Fruit fly (Drosophila melanogaster): ENCODE measurements around the gene CG15784.

CG15784 gene

DNA sequence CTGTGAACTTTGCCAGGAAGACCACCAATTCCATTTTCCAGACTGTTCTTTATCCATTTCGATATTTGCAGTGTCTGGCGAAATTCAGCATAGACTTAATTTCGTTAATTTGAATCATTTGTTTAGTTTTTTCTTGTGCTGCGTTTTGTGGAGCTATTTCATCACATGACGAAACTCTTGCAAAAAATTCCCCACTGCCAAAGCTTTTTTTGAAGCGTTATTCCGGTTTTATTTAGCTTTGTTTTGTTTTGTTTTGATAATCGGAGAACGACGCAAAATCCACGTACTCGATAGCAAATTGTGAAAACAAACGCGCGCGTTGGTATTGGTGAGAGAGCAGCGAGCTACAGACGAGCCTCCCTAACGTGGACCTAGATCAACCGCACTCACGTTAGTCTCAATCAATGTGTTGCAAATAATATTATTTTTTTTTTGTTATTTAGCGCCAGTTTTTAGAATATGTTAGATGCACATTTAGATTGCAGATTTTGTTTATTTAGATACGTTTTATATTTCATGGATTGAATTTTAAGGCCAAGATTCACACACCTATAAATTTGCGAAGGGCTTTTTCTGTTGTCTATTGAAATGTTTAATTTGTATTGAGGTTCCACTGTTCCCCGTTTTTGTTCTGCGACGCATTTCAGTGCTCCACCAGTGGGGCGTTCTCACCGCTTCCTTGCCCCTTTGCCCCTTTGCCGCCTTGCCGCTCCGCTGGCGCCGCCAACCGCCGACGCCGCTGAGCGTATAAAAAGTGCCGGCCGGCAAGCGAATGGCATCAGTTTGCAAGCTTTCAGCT lies 606 bp downstream of the CG15784 start (continued):
- TF ChIP-seq CG42726 (GFP tag; IDR thresholded peaks at IDR 0.05; ENCODE audit: partially characterized antibody), result no peak
- no peak for TF ChIP-seq sr (GFP tag; IDR thresholded peaks at IDR 0.05)
- TF ChIP-seq CG16863 (GFP tag; optimal IDR thresholded peaks at IDR 0.05), result peak; percentile 70
- peak; percentile 80 for TF ChIP-seq org-1 (GFP tag; optimal IDR thresholded peaks at IDR 0.05)
- TF ChIP-seq z (GFP tag; IDR thresholded peaks at IDR 0.05), result no peak
- TF ChIP-seq nerfin-1 (tag; optimal IDR thresholded peaks at IDR 0.05), result peak; percentile 44
- peak; percentile 90 for TF ChIP-seq CG3847 (GFP tag; IDR thresholded peaks at IDR 0.05)
- TF ChIP-seq salm (tag; optimal IDR thresholded peaks at IDR 0.05), result peak; percentile 32
- TF ChIP-seq Optix (GFP tag; IDR thresholded peaks at IDR 0.05), result peak; percentile 46; the same call in 1 of the 3 replicates
- peak; percentile 79 for TF ChIP-seq esg (GFP tag; conservative IDR thresholded peaks at IDR 0.05)
- peak; percentile 61 for TF ChIP-seq CG7928 (GFP tag; optimal IDR thresholded peaks at IDR 0.05)
- TF ChIP-seq ro (GFP tag; IDR thresholded peaks at IDR 0.05), result no peak

DNA sequence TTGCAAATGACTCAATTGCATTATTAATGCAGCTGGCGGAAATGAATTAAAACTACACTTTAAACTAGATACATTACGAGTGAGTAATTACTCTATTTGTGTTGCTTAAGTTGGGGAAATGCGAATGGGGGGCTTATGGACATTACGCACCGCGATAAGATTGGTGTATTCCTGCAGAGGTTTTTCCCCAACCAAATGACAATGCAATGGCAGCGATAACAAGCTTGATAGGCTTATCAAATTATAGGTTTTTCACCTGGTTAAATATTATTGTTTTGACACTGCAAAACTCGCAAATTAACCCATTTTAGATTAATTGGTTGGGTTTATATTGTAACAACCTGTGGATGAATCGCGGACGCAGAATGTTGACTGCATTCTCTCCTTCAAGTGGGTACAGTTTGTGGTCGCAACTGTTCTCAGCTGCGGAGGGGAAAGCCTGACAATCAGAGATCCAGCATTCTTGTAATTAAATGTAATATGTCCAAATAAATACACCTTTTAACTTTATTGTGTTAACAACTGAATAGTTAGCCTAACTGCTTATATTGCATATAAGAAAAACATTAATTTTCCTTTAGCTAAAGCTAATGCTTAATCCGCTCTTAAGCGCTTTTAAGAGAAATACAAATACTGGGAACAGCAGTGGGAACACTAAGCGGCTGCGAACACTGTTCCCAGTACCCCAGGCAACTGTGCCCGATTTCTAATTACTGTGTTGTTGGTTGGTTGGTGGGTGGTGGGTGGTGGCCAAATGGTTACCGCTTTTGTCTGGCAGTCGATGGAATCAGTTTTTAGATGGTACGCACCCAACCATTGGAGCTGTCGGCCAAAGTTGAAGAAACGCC lies 3.5 kb downstream of the CG15784 start:
- peak; percentile 18 to 38 for TF ChIP-seq Trl (optimal IDR thresholded peaks at IDR 0.05)
- TF ChIP-seq Trl (GFP tag; optimal IDR thresholded peaks at IDR 0.05), result no peak
- no peak for TF ChIP-seq dati (GFP tag; IDR thresholded peaks at IDR 0.05)
- TF ChIP-seq CG3163 (GFP tag; optimal IDR thresholded peaks at IDR 0.05), result peak; percentile 14
- no peak for TF ChIP-seq Atf6 (GFP tag; IDR thresholded peaks at IDR 0.05)
- no peak for TF ChIP-seq CG8924 (tag; optimal IDR thresholded peaks at IDR 0.05)
- TF ChIP-seq chinmo (GFP tag; IDR thresholded peaks at IDR 0.05; ENCODE audit: partially characterized antibody), result 0 out of 4 replicates have a peak, but pooled peaks have one; percentile 45
- TF ChIP-seq HLHmδ (GFP tag; optimal IDR thresholded peaks at IDR 0.05), result no peak
- no peak for TF ChIP-seq Jarid2 (GFP tag; optimal IDR thresholded peaks at IDR 0.05)
- no peak for TF ChIP-seq mirr (GFP tag; optimal IDR thresholded peaks at IDR 0.05)
- no peak for TF ChIP-seq gsb (GFP tag; IDR thresholded peaks at IDR 0.05)
- no peak for TF ChIP-seq tgo (GFP tag; IDR thresholded peaks at IDR 0.05)
- peak; percentile 27 for TF ChIP-seq Deaf1 (tag; optimal IDR thresholded peaks at IDR 0.05)
- TF ChIP-seq sug (tag; optimal IDR thresholded peaks at IDR 0.05), result peak; percentile 16

DNA sequence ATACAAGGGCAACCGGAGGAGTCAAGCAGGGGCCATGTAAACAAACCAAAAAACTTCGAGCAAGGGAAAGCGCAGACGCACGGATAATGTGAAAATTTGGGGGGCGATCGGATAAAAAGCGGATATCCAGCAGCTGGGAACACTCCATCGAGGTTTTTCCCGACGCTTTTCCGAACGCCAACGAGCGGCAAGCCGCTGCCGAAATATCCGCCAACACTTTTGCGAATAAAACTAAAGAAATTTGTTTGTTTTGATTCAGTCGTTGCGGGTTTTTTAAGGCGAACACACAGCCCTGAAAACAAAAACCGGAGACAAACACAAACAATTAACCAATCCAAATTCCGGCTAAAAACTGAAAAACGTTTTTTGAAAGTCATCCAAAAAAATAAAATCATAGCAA lies 17.0 kb downstream of the CG15784 start, which contains the start of gene SPR:
TSS of gene SPR (plus strand) at position 253 of the 400 bp plus-strand sequence.
- TF ChIP-seq Deaf1 (tag; optimal IDR thresholded peaks at IDR 0.05) (peak; percentile 91), ttk (GFP tag; IDR thresholded peaks at IDR 0.05) (no peak), chinmo (GFP tag; IDR thresholded peaks at IDR 0.05; ENCODE audit: partially characterized antibody) (0 out of 4 replicates have a peak, but pooled peaks have one; percentile 31), CG4282 (GFP tag; optimal IDR thresholded peaks at IDR 0.05) (no peak), Oli (tag; optimal IDR thresholded peaks at IDR 0.05) (no peak), ewg (GFP tag; optimal IDR thresholded peaks at IDR 0.05) (peak; percentile 22)
